Fruit fly (Drosophila melanogaster): ENCODE measurements around the gene CG17404.

Gene CG17404

dm6 chr3R:12222093-12222492 lies 2.7 kb downstream of the CG17404 start, which contains the start of gene Rsbp15:
Gene Rsbp15, plus strand, starts transcription at chr3R:12222387.
- TF ChIP-seq kah (GFP tag; optimal IDR thresholded peaks at IDR 0.05) (no peak), phol (tag; optimal IDR thresholded peaks at IDR 0.05) (peak; percentile 13), fd64A (GFP tag; optimal IDR thresholded peaks at IDR 0.05) (no peak), CG2678 (tag; optimal IDR thresholded peaks at IDR 0.05) (no peak), CG4820 (GFP tag; optimal IDR thresholded peaks at IDR 0.05) (no peak), slbo (GFP tag; IDR thresholded peaks at IDR 0.05) (peak; percentile 62), Dp (GFP tag; optimal IDR thresholded peaks at IDR 0.05) (peak; percentile 43), ci (GFP tag; IDR thresholded peaks at IDR 0.05) (0 out of 3 replicates have a peak, but pooled peaks have one; percentile 11), Mad (GFP tag; optimal IDR thresholded peaks at IDR 0.05) (no peak), sob (GFP tag; IDR thresholded peaks at IDR 0.05) (0 out of 2 replicates have a peak, but pooled peaks have one; percentile 16), sens (GFP tag) (no peak), inv (GFP tag; IDR thresholded peaks at IDR 0.05; ENCODE audit: partially characterized antibody) (peak; percentile 36; the same call in 1 of the 2 replicates), CG7372 (GFP tag; IDR thresholded peaks at IDR 0.05) (no peak), CG16813 (GFP tag; IDR thresholded peaks at IDR 0.05; ENCODE audit: partially characterized antibody) (peak; percentile 47; the same call in 2 of the 3 replicates), HmgD (GFP tag; optimal IDR thresholded peaks at IDR 0.05) (peak; percentile 23), HmgZ (tag; optimal IDR thresholded peaks at IDR 0.05) (peak; percentile 61), pita (GFP tag; optimal IDR thresholded peaks at IDR 0.05) (peak; percentile 31), org-1 (GFP tag; optimal IDR thresholded peaks at IDR 0.05) (no peak), CG2199 (GFP tag; IDR thresholded peaks at IDR 0.05) (peak; percentile 65; the same call in 2 of the 3 replicates), bigmax (GFP tag; optimal IDR thresholded peaks at IDR 0.05) (no peak), Sin3A (optimal IDR thresholded peaks at IDR 0.05) (no peak), grn (GFP tag; optimal IDR thresholded peaks at IDR 0.05) (no peak), CG6272 (GFP tag; IDR thresholded peaks at IDR 0.05) (peak; percentile 33; the same call in 1 of the 2 replicates), E2f2 (GFP tag; IDR thresholded peaks at IDR 0.05) (peak; percentile 39; the same call in 1 of the 2 replicates), Rfx (GFP tag; IDR thresholded peaks at IDR 0.05) (peak; percentile 39; the same call in 1 of the 2 replicates), Ptx1 (GFP tag; IDR thresholded peaks at IDR 0.05) (peak; percentile 35; the same call in 1 of the 2 replicates), sisA (GFP tag; IDR thresholded peaks at IDR 0.05) (0 out of 2 replicates have a peak, but pooled peaks have one; percentile 18), Trl (optimal IDR thresholded peaks at IDR 0.05) (no peak), Trl (GFP tag; optimal IDR thresholded peaks at IDR 0.05) (no peak), CG4730 (GFP tag; IDR thresholded peaks at IDR 0.05) (no peak), CG11247 (GFP tag; IDR thresholded peaks at IDR 0.05) (peak; percentile 8; the same call in 1 of the 2 replicates), CG8924 (tag; optimal IDR thresholded peaks at IDR 0.05) (no peak), Dip2 (GFP tag; IDR thresholded peaks at IDR 0.05) (peak; percentile 97), pnt (GFP tag; optimal IDR thresholded peaks at IDR 0.05) (peak; percentile 11), CG2202 (tag; optimal IDR thresholded peaks at IDR 0.05) (no peak), prd (optimal IDR thresholded peaks at IDR 0.05) (peak in 1 of 2 experiments; percentile 87), prd (GFP tag; IDR thresholded peaks at IDR 0.05) (no peak), NFAT (GFP tag; IDR thresholded peaks at IDR 0.05) (peak; percentile 43; the same call in 1 of the 2 replicates), stwl (tag; optimal IDR thresholded peaks at IDR 0.05) (peak; percentile 38), h (optimal IDR thresholded peaks at IDR 0.05) (no peak), amos (GFP tag; IDR thresholded peaks at IDR 0.05; ENCODE audit: partially characterized antibody) (peak; percentile 69), CG9437 (GFP tag; optimal IDR thresholded peaks at IDR 0.05) (no peak), CG32532 (GFP tag; IDR thresholded peaks at IDR 0.05) (peak; percentile 6; the same call in 1 of the 2 replicates), CG13287 (GFP tag; IDR thresholded peaks at IDR 0.05; ENCODE audit: partially characterized antibody) (peak; percentile 7; the same call in 1 of the 2 replicates), CG10209 (GFP tag; optimal IDR thresholded peaks at IDR 0.05) (no peak), CG11456 (GFP tag; IDR thresholded peaks at IDR 0.05) (peak; percentile 30; the same call in 1 of the 3 replicates), CTCF (GFP tag; optimal IDR thresholded peaks at IDR 0.05) (peak; percentile 98), ken (GFP tag; IDR thresholded peaks at IDR 0.05) (0 out of 3 replicates have a peak, but pooled peaks have one; percentile 16), vnd (GFP tag; IDR thresholded peaks at IDR 0.05; ENCODE audit: partially characterized antibody) (0 out of 3 replicates have a peak, but pooled peaks have one; percentile 15), Ets65A (GFP tag) (peak; percentile 86), CG9932 (GFP tag; IDR thresholded peaks at IDR 0.05) (peak; percentile 47), hkb (optimal IDR thresholded peaks at IDR 0.05) (peak; percentile 20), hkb (GFP tag; IDR thresholded peaks at IDR 0.05) (no peak)
